Worm (Caenorhabditis elegans): ENCODE measurements around the gene ndub-6.

ndub-6 gene

DNA sequence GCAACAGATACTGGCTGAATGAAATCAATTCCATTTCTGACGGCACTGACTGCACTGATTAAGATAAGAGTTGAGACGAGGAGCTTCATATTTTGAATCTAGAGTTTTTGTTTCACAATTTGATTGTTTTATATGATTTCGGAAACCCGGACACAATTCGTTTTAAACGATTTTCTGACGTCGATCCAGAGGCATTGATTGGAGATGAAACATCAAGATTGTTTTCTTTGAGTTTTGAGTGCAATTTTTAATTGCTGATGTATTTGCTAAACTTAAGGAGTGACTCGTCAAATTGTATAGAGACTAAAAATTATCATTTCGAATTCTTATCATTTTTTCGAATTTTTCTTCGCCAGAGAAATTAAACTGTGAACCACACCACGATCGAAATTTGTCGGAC, 24.4 kb upstream of the ndub-6 start, which contains the start of gene lys-6:
Gene lys-6 (minus strand): TSS at position 101 of the 400 bp plus-strand sequence.
- no peak for TF ChIP-seq T22C8.4 (GFP tag; IDR thresholded peaks at IDR 0.05)
- no peak for TF ChIP-seq flt-1 (GFP tag; IDR thresholded peaks at IDR 0.05)
- TF ChIP-seq klf-2 (GFP tag; conservative IDR thresholded peaks at IDR 0.05): no peak
- no peak for TF ChIP-seq ztf-29 (GFP tag; IDR thresholded peaks at IDR 0.05)
- TF ChIP-seq tab-1 (GFP tag; IDR thresholded peaks at IDR 0.05): no peak
- TF ChIP-seq cog-1 (tag; optimal IDR thresholded peaks at IDR 0.05): no peak

DNA sequence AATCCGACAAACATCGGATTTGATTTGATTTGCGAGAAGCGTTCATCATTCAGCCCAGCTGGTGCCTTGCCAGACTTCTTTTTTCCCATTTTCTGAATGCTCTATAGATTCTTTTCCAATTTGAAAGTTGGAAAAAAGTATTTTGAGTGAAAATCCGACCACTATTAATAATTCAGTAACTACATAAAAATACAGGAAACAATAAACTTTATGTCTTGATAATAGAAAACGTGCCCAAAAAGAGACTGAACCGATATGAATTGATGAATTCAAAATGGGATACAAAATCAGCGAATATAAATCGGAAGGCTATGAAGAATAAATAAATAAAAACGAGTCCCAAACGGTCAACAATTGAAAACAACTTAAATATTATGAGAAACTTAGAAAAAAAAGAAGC, 20.5 kb upstream of the ndub-6 start, which contains the start of gene F58B3.4:
Gene F58B3.4 (minus strand): TSS at position 101 of the 400 bp plus-strand sequence.
- TF ChIP-seq med-1 (GFP tag; optimal IDR thresholded peaks at IDR 0.05; ENCODE audit: insufficient read depth) (no peak), ztf-23 (GFP tag; IDR thresholded peaks at IDR 0.05) (no peak), cog-1 (tag; optimal IDR thresholded peaks at IDR 0.05) (no peak), T22C8.4 (GFP tag; IDR thresholded peaks at IDR 0.05) (no peak)

DNA sequence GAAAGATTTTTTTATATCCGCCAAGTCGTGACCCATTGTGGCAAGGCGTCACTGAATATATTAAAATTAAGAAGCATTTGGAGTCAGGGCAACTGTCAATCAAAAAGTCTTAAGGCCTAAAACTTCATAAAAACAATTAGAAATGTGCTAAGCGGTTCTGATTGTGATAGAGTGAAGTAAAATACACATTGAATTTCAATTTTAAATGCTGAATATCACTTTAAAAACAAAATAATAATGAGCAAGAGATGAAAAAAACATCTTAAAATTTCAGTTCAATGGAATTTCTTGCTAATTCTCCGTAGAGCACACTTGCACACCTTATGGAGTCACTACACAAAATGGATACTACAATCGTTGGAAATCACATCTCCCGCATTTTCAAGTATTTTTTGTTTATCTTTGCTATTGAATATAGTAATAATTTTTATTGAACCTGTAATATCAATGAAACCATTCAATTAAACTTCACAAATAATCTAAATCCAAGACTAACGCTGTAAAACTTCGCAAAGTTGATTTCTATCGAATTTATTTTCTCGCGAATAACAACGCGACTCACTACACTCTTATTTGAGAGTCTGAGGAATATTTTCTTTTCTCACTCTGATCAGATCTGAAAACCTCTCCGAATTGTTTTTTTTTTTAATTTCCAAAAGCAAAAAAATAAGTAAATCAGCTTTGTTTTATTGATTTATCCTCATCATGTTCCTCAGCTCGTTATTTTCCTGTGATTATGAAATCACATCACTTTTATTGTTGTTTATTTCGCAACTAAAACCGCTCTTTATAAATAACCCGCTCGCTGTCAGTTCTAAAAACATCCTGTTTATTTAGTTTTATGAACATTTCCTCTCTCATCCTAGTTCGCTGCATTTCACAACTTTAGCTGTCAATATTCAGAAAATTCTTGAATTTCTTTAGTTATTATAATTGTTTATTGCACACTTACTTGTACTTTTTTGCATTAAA, 16.5 kb upstream of the ndub-6 start, which contains the start of gene mars-1:
Gene mars-1 (minus strand): TSS at position 51 of the 972 bp plus-strand sequence.
- TF ChIP-seq T22C8.4 (GFP tag; IDR thresholded peaks at IDR 0.05) (no peak), ztf-29 (GFP tag; IDR thresholded peaks at IDR 0.05) (no peak), med-1 (GFP tag; optimal IDR thresholded peaks at IDR 0.05; ENCODE audit: insufficient read depth) (no peak), ztf-23 (GFP tag; IDR thresholded peaks at IDR 0.05) (peak; percentile 52; the same call in 1 of the 2 replicates), flt-1 (GFP tag; IDR thresholded peaks at IDR 0.05) (peak; percentile 81), klf-2 (GFP tag; conservative IDR thresholded peaks at IDR 0.05) (no peak), cog-1 (tag; optimal IDR thresholded peaks at IDR 0.05) (no peak), tab-1 (GFP tag; IDR thresholded peaks at IDR 0.05) (no peak), ref-1 (GFP tag; conservative IDR thresholded peaks at IDR 0.05) (no peak)

DNA sequence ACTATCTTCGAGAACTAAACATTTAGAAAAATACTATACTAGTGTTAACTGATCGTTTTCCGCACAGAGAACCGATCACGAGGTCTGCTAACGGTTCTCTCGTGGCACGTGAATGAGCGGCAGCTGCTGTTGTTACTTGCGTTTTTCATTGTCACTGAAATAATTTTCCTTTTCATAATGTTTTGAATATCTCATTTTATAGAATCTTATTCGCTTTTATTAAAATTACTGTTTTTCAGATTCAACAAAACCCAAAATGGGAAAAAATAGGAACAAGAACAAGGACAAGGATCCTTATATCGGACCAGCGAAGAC, 15.8 kb upstream of the ndub-6 start, which contains the start of gene F58B3.6:
Gene F58B3.6 (plus strand): TSS at position 240 of the 315 bp plus-strand sequence.
- TF ChIP-seq flt-1 (GFP tag; IDR thresholded peaks at IDR 0.05) (no peak), ztf-29 (GFP tag; IDR thresholded peaks at IDR 0.05) (no peak), tab-1 (GFP tag; IDR thresholded peaks at IDR 0.05) (no peak), ref-1 (GFP tag; conservative IDR thresholded peaks at IDR 0.05) (no peak), klf-2 (GFP tag; conservative IDR thresholded peaks at IDR 0.05) (no peak), cog-1 (tag; optimal IDR thresholded peaks at IDR 0.05) (no peak), med-1 (GFP tag; optimal IDR thresholded peaks at IDR 0.05; ENCODE audit: insufficient read depth) (no peak), ztf-23 (GFP tag; IDR thresholded peaks at IDR 0.05) (no peak), T22C8.4 (GFP tag; IDR thresholded peaks at IDR 0.05) (no peak)

DNA sequence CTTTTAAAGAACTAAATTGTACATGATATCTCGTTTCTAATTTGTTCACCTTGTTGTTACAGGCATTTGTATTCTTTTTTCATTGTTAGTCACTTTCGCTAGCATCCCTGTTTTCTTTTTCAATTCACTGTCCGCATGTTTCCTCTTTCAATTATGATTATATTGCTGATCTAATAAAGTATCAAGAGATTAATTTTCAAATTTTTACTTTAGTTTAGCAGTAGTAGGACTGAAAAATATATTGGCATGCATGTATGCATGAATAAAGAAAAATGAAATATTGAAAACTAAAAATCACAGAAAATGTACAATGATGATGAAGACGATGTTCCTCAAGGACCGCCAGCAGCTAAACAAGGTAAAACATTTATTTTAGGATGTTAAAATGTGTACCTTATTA, 14.2 kb upstream of the ndub-6 start, which contains the start of gene rbm-17:
Gene rbm-17 (plus strand): TSS at position 301 of the 400 bp plus-strand sequence.
- no peak for TF ChIP-seq flt-1 (GFP tag; IDR thresholded peaks at IDR 0.05)
- no peak for TF ChIP-seq T22C8.4 (GFP tag; IDR thresholded peaks at IDR 0.05)
- TF ChIP-seq cog-1 (tag; optimal IDR thresholded peaks at IDR 0.05): no peak
- TF ChIP-seq ref-1 (GFP tag; conservative IDR thresholded peaks at IDR 0.05): no peak
- TF ChIP-seq tab-1 (GFP tag; IDR thresholded peaks at IDR 0.05): no peak
- TF ChIP-seq ztf-23 (GFP tag; IDR thresholded peaks at IDR 0.05): no peak
- TF ChIP-seq ztf-29 (GFP tag; IDR thresholded peaks at IDR 0.05): no peak
- no peak for TF ChIP-seq med-1 (GFP tag; optimal IDR thresholded peaks at IDR 0.05; ENCODE audit: insufficient read depth)
- TF ChIP-seq klf-2 (GFP tag; conservative IDR thresholded peaks at IDR 0.05): no peak

DNA sequence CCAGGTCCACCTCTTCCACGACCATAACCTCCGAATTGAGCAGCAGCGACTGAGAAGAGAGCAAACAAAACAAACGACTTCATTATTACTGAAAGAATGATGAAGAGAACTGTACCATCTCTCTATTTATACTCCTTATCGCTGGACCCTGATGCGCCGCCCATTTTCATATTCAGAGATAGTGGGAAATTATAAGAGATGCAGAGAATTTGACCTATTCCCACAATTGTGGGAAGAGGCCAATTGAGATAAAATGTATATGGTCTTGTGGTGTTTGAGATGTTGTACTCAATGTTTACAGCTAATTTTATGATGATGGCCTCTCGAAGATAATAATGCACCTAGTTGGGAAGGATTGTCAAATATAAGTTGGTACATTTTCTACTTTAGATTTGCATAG, 11.3 kb upstream of the ndub-6 start, which contains the start of gene ttr-50:
Gene ttr-50 (minus strand): TSS at position 101 of the 400 bp plus-strand sequence.
- no peak for TF ChIP-seq cog-1 (tag; optimal IDR thresholded peaks at IDR 0.05)
- TF ChIP-seq tab-1 (GFP tag; IDR thresholded peaks at IDR 0.05): no peak
- TF ChIP-seq T22C8.4 (GFP tag; IDR thresholded peaks at IDR 0.05): no peak
- no peak for TF ChIP-seq ztf-23 (GFP tag; IDR thresholded peaks at IDR 0.05)
- TF ChIP-seq klf-2 (GFP tag; conservative IDR thresholded peaks at IDR 0.05): no peak
- TF ChIP-seq flt-1 (GFP tag; IDR thresholded peaks at IDR 0.05): no peak
- no peak for TF ChIP-seq ref-1 (GFP tag; conservative IDR thresholded peaks at IDR 0.05)
- no peak for TF ChIP-seq med-1 (GFP tag; optimal IDR thresholded peaks at IDR 0.05; ENCODE audit: insufficient read depth)
- TF ChIP-seq ztf-29 (GFP tag; IDR thresholded peaks at IDR 0.05): no peak

DNA sequence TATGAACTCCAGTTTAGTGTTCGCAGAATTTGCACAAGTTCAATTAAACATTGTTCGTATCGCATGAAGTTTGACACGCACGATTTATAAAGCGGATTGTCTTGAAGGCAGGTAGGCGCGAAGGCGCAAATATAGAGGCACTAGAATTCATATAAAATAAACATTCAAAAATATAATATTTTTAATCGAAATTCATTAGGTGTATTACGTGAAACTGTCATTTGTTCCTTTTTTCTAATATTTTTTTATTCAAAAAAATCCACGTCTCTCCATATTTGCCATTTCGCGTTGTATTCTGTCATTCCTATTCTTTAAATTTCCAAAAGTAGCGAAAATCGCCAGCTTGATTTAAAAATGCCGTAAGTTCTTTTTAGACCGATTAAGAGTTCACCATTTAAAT, 10.4 kb upstream of the ndub-6 start, which contains the start of gene ZK809.1:
Gene ZK809.1 (plus strand): TSS at position 301 of the 400 bp plus-strand sequence.
- no peak for TF ChIP-seq ref-1 (GFP tag; conservative IDR thresholded peaks at IDR 0.05)
- no peak for TF ChIP-seq med-1 (GFP tag; optimal IDR thresholded peaks at IDR 0.05; ENCODE audit: insufficient read depth)
- no peak for TF ChIP-seq ztf-23 (GFP tag; IDR thresholded peaks at IDR 0.05)
- TF ChIP-seq cog-1 (tag; optimal IDR thresholded peaks at IDR 0.05): no peak
- TF ChIP-seq flt-1 (GFP tag; IDR thresholded peaks at IDR 0.05): no peak
- no peak for TF ChIP-seq ztf-29 (GFP tag; IDR thresholded peaks at IDR 0.05)
- no peak for TF ChIP-seq T22C8.4 (GFP tag; IDR thresholded peaks at IDR 0.05)
- no peak for TF ChIP-seq klf-2 (GFP tag; conservative IDR thresholded peaks at IDR 0.05)
- TF ChIP-seq tab-1 (GFP tag; IDR thresholded peaks at IDR 0.05): no peak

DNA sequence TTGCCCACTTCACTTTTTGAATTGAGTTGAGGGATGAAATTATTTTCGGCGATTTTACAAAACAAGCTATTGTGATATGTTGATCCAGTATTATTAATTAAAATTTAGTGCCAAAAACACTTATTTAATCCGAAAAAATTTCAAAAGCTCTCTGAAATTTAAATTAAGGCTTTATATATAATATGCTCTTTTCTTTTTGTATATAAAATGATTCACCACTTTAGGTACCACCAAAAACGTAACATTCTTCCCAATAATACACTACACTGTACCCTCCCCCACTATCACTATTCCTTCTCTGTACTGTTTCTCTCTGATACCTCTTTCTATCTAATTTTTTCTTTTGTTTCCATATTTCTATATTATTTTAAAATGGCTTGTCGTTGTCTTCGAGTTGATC, 8.4 kb upstream of the ndub-6 start, which contains the start of gene prx-2:
Gene prx-2 (plus strand): TSS at position 301 of the 400 bp plus-strand sequence.
- TF ChIP-seq klf-2 (GFP tag; conservative IDR thresholded peaks at IDR 0.05): no peak
- no peak for TF ChIP-seq T22C8.4 (GFP tag; IDR thresholded peaks at IDR 0.05)
- TF ChIP-seq flt-1 (GFP tag; IDR thresholded peaks at IDR 0.05): no peak
- TF ChIP-seq med-1 (GFP tag; optimal IDR thresholded peaks at IDR 0.05; ENCODE audit: insufficient read depth): no peak
- no peak for TF ChIP-seq tab-1 (GFP tag; IDR thresholded peaks at IDR 0.05)

DNA sequence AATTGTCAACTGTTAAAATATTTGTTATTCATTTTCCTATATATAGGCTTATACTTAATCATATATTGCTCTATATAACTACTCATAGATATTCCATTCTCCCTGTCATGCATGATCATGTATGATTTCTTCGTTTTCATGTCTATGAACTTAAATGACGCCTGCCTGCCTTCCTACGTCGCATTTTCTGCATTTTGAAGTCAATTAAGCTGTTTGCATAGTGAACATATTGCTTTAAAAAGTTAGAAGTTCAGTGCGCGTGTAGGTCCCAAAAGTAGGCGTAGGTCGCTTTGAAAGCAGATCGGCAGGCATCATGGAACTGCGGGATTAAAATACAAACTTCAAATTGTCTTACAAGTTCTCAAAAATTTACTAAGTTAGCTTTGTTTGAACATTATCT, 7.5 kb upstream of the ndub-6 start:
- no peak for TF ChIP-seq med-1 (GFP tag; optimal IDR thresholded peaks at IDR 0.05; ENCODE audit: insufficient read depth)
- TF ChIP-seq ref-1 (GFP tag; conservative IDR thresholded peaks at IDR 0.05): no peak
- no peak for TF ChIP-seq ztf-23 (GFP tag; IDR thresholded peaks at IDR 0.05)
- TF ChIP-seq klf-2 (GFP tag; conservative IDR thresholded peaks at IDR 0.05): no peak
- no peak for TF ChIP-seq flt-1 (GFP tag; IDR thresholded peaks at IDR 0.05)
- TF ChIP-seq T22C8.4 (GFP tag; IDR thresholded peaks at IDR 0.05): no peak
